Worm (Caenorhabditis elegans) whole organism, mixed stage, embryonic: ENCODE measurements around the gene T04F3.3.

Source experiments
- bed-3 ChIP-seq: fragments of 200-800 bp; sonication (Bioruptor generic); optimal IDR thresholded peaks from 3 replicates; lab custom pipeline; 2018; ENCODE audit warnings: mild to moderate bottlenecking, missing genetic modification characterization, moderate library complexity, missing compliant biosample characterization
- blmp-1 ChIP-seq: fragments of 150-350 bp; optimal IDR thresholded peaks from 2 replicates; lab custom pipeline; 2014; ENCODE audit warnings: missing biosample characterization, missing genetic modification characterization
- ceh-83 ChIP-seq: fragments of 200-800 bp; sonication (Bioruptor generic); optimal IDR thresholded peaks from 2 replicates; lab custom pipeline; 2018; ENCODE audit warnings: mild to moderate bottlenecking, missing genetic modification characterization, missing compliant biosample characterization
- ces-1 ChIP-seq: fragments of 150-350 bp; optimal IDR thresholded peaks from 2 replicates; lab custom pipeline; 2014; ENCODE audit warnings: missing biosample characterization, missing genetic modification reagents, missing genetic modification characterization
- cnd-1 ChIP-seq: fragments of 200-800 bp; sonication (Bioruptor generic); optimal IDR thresholded peaks from 2 replicates; lab custom pipeline; 2018; ENCODE audit warnings: mild to moderate bottlenecking, missing genetic modification characterization, missing compliant biosample characterization
- drap-1 ChIP-seq: fragments of 200-800 bp; sonication (Bioruptor generic); optimal IDR thresholded peaks from 3 replicates; lab custom pipeline; 2018; ENCODE audit warnings: mild to moderate bottlenecking, missing genetic modification characterization, missing compliant biosample characterization
- elt-1 ChIP-seq: sonication (generic microtip); optimal IDR thresholded peaks from 2 replicates; lab custom pipeline; 2017; ENCODE audit warnings: missing genetic modification characterization, mild to moderate bottlenecking, missing compliant biosample characterization, antibody characterized with exemption, moderate library complexity, borderline replicate concordance; ENCODE audit not compliant: insufficient read depth
- elt-3 ChIP-seq: fragments of 150-350 bp; optimal IDR thresholded peaks from 2 replicates; lab custom pipeline; 2014; ENCODE audit warnings: missing biosample characterization, missing genetic modification characterization
- flh-1 ChIP-seq: fragments of 200-800 bp; sonication (Bioruptor generic); optimal IDR thresholded peaks from 2 replicates; lab custom pipeline; 2018; ENCODE audit warnings: mild to moderate bottlenecking, missing genetic modification characterization, moderate library complexity, missing compliant biosample characterization
- ham-2 ChIP-seq: fragments of 200-800 bp; sonication (Bioruptor generic); optimal IDR thresholded peaks from 2 replicates; lab custom pipeline; 2018; ENCODE audit warnings: mild to moderate bottlenecking, missing genetic modification characterization, missing compliant biosample characterization
- hlh-1 ChIP-seq: fragments of 150-350 bp; optimal IDR thresholded peaks from 2 replicates; lab custom pipeline; 2014; ENCODE audit warnings: missing biosample characterization, missing genetic modification reagents, missing genetic modification characterization
- lin-13 ChIP-seq: fragments of 150-350 bp; optimal IDR thresholded peaks from 2 replicates; lab custom pipeline; 2014; ENCODE audit warnings: missing biosample characterization, missing genetic modification characterization
- lsy-2 ChIP-seq: fragments of 150-350 bp; optimal IDR thresholded peaks from 2 replicates; lab custom pipeline; 2014; ENCODE audit warnings: missing biosample characterization, missing genetic modification characterization
- mab-5 ChIP-seq: fragments of 150-350 bp; optimal IDR thresholded peaks from 2 replicates; lab custom pipeline; 2014; ENCODE audit warnings: missing biosample characterization, missing genetic modification characterization
- mls-2 ChIP-seq: sonication (generic microtip); optimal IDR thresholded peaks from 2 replicates; lab custom pipeline; 2016; ENCODE audit warnings: mild to moderate bottlenecking, missing genetic modification characterization, moderate library complexity, missing compliant biosample characterization
- nhr-12 ChIP-seq: fragments of 150-350 bp; optimal IDR thresholded peaks from 2 replicates; lab custom pipeline; 2014; ENCODE audit warnings: missing biosample characterization, missing genetic modification characterization
- nhr-2 ChIP-seq: fragments of 150-350 bp; optimal IDR thresholded peaks from 2 replicates; lab custom pipeline; 2014; ENCODE audit warnings: missing biosample characterization, missing genetic modification characterization
- nhr-28 ChIP-seq: fragments of 150-350 bp; optimal IDR thresholded peaks from 2 replicates; lab custom pipeline; 2014; ENCODE audit warnings: missing biosample characterization, missing genetic modification characterization
- nhr-76 ChIP-seq: sonication (generic microtip); optimal IDR thresholded peaks from 2 replicates; lab custom pipeline; 2017; ENCODE audit warnings: missing biosample characterization, missing genetic modification characterization
- pha-4 ChIP-seq: fragments of 150-350 bp; optimal IDR thresholded peaks from 2 replicates; lab custom pipeline; 2018; ENCODE audit warnings: missing biosample characterization, missing genetic modification reagents, missing genetic modification characterization
- snpc-4 ChIP-seq: fragments of 150-350 bp; optimal IDR thresholded peaks from 2 replicates; lab custom pipeline; 2014; ENCODE audit warnings: missing biosample characterization, missing genetic modification characterization
- sptf-1 ChIP-seq: sonication (generic microtip); optimal IDR thresholded peaks from 2 replicates; lab custom pipeline; 2017; ENCODE audit warnings: mild to moderate bottlenecking, missing genetic modification characterization, moderate library complexity, missing compliant biosample characterization
- tbx-8 ChIP-seq: fragments of 200-800 bp; sonication (Bioruptor generic); optimal IDR thresholded peaks from 2 replicates; lab custom pipeline; 2018; ENCODE audit warnings: mild to moderate bottlenecking, missing genetic modification characterization, moderate library complexity, missing compliant biosample characterization
- unc-120 ChIP-seq: sonication (generic microtip); optimal IDR thresholded peaks from 2 replicates; lab custom pipeline; 2017; ENCODE audit warnings: missing genetic modification characterization, missing compliant biosample characterization; ENCODE audit not compliant: poor library complexity, severe bottlenecking
- unc-39 ChIP-seq: fragments of 150-350 bp; optimal IDR thresholded peaks from 2 replicates; lab custom pipeline; 2014; ENCODE audit warnings: missing biosample characterization, missing genetic modification characterization
- unc-62 ChIP-seq: fragments of 150-350 bp; optimal IDR thresholded peaks from 2 replicates; lab custom pipeline; 2014; ENCODE audit warnings: missing biosample characterization, missing genetic modification reagents, missing genetic modification characterization
- zip-8 ChIP-seq: fragments of 150-350 bp; optimal IDR thresholded peaks from 2 replicates; lab custom pipeline; 2014; ENCODE audit warnings: missing biosample characterization, missing genetic modification characterization
- ztf-11 ChIP-seq: fragments of 150-350 bp; optimal IDR thresholded peaks from 2 replicates; lab custom pipeline; 2014; ENCODE audit warnings: missing biosample characterization, missing genetic modification characterization

The T04F3.3 gene

ce11 chrV:11787742-11788238 is 29.1 kb downstream of the T04F3.3 start, which contains the start of gene F55A11.8:
Gene F55A11.8, plus strand, starts transcription at chrV:11788188.
- TF ChIP-seq lin-13 (no peak), zip-8 (tag; lab: Kevin White, UChicago) (no peak), elt-3 (tag; lab: Kevin White, UChicago) (no peak), ces-1 (GFP tag; lab: Kevin White, UChicago) (no peak), unc-120 (tag; lab: Kevin White, UChicago) (no peak), mab-5 (tag; lab: Kevin White, UChicago) (no peak), mls-2 (tag; lab: Kevin White, UChicago) (no peak), elt-1 (tag; lab: Kevin White, UChicago) (no peak), hlh-1 (tag; lab: Kevin White, UChicago) (no peak), nhr-28 (tag; lab: Kevin White, UChicago) (no peak)

ce11 chrV:11789474-11789873 is 30.7 kb downstream of the T04F3.3 start, which contains the start of gene D2023.1:
Gene D2023.1, plus strand, starts transcription at chrV:11789550.
- TF ChIP-seq mab-5 (tag; lab: Kevin White, UChicago) (no peak), ham-2 (GFP tag; lab: Kevin White, UChicago) (no peak), mls-2 (tag; lab: Kevin White, UChicago) (no peak), ztf-11 (no peak), ceh-83 (GFP tag; lab: Kevin White, UChicago) (no peak), drap-1 (GFP tag; lab: Kevin White, UChicago) (no peak), ces-1 (GFP tag; lab: Kevin White, UChicago) (no peak), cnd-1 (tag; lab: Kevin White, UChicago) (no peak), elt-3 (tag; lab: Kevin White, UChicago) (no peak), nhr-76 (no peak)

- TF ChIP-seq nhr-12 (tag; lab: Kevin White, UChicago) (no peak), ham-2 (GFP tag; lab: Kevin White, UChicago) (no peak), cnd-1 (tag; lab: Kevin White, UChicago) (no peak), nhr-2 (tag; lab: Kevin White, UChicago) (no peak), lsy-2 (tag; lab: Kevin White, UChicago) (no peak), hlh-1 (tag; lab: Kevin White, UChicago) (no peak), nhr-76 (no peak), ceh-83 (GFP tag; lab: Kevin White, UChicago) (no peak), unc-39 (tag; lab: Kevin White, UChicago) (no peak), drap-1 (GFP tag; lab: Kevin White, UChicago) (no peak), tbx-8 (GFP tag; lab: Kevin White, UChicago) (no peak), unc-62 (no peak), nhr-28 (tag; lab: Kevin White, UChicago) (no peak), flh-1 (GFP tag; lab: Kevin White, UChicago) (no peak), sptf-1 (tag; lab: Kevin White, UChicago) (no peak), ces-1 (GFP tag; lab: Kevin White, UChicago) (no peak), mab-5 (tag; lab: Kevin White, UChicago) (no peak), lin-13 (no peak), zip-8 (tag; lab: Kevin White, UChicago) (no peak), snpc-4 (tag; lab: Kevin White, UChicago) (no peak)
These were observed 35.4 kb downstream of the T04F3.3 start for ce11 chrV:11794172-11794571.

- TF ChIP-seq blmp-1 (no peak), lin-13 (no peak)
These were observed 36.6 kb downstream of the T04F3.3 start for ce11 chrV:11795352-11795751.

- TF ChIP-seq ztf-11 = no peak
- no peak for TF ChIP-seq unc-39 (tag; lab: Kevin White, UChicago)
- TF ChIP-seq elt-1 (tag; lab: Kevin White, UChicago) = no peak
- no peak for TF ChIP-seq lin-13
- no peak for TF ChIP-seq blmp-1
- TF ChIP-seq pha-4 (tag; lab: Kevin White, UChicago) = no peak
- no peak for TF ChIP-seq elt-3 (tag; lab: Kevin White, UChicago)
- TF ChIP-seq nhr-76 = no peak
- TF ChIP-seq cnd-1 (tag; lab: Kevin White, UChicago) = no peak
- TF ChIP-seq bed-3 = no peak
- no peak for TF ChIP-seq mls-2 (tag; lab: Kevin White, UChicago)
- TF ChIP-seq flh-1 (GFP tag; lab: Kevin White, UChicago) = no peak
These were observed 37.6 kb downstream of the T04F3.3 start for ce11 chrV:11796343-11796742.
